Worm (Caenorhabditis elegans): ENCODE measurements around the gene Y5H2B.3.

Gene Y5H2B.3

ce11 chrV:2233177-2233576, 45.1 kb downstream of the Y5H2B.3 start, which contains the start of gene nhr-96:
nhr-96 (plus strand) TSS chrV:2233477.
- TF ChIP-seq jun-1 (tag; optimal IDR thresholded peaks at IDR 0.05): no peak
- TF ChIP-seq efl-1 (optimal IDR thresholded peaks at IDR 0.05): no peak
- peak in 1 of 2 experiments; percentile 70 for TF ChIP-seq efl-1 (GFP tag; optimal IDR thresholded peaks at IDR 0.05 in 1 of 2)

ce11 chrV:2235848-2236247, 47.8 kb downstream of the Y5H2B.3 start, which contains the start of gene cyp-33C4:
cyp-33C4 (plus strand) TSS chrV:2236140.
- TF ChIP-seq mep-1 (tag; optimal IDR thresholded peaks at IDR 0.05) (peak; percentile 13), nhr-19 (GFP tag; conservative IDR thresholded peaks at IDR 0.05) (no peak; the same call in 1 of the 2 replicates), lin-13 (GFP tag; optimal IDR thresholded peaks at IDR 0.05) (no peak), pag-3 (tag; optimal IDR thresholded peaks at IDR 0.05; ENCODE audit: borderline replicate concordance, insufficient read depth) (no peak), C04F5.9 (tag; optimal IDR thresholded peaks at IDR 0.05) (no peak), blmp-1 (tag; optimal IDR thresholded peaks at IDR 0.05) (peak; percentile 80), snpc-4 (tag; optimal IDR thresholded peaks at IDR 0.05) (no peak), lin-35 (GFP tag; optimal IDR thresholded peaks at IDR 0.05) (peak in 1 of 2 experiments; percentile 35), efl-1 (optimal IDR thresholded peaks at IDR 0.05) (peak; percentile 26 to 48), efl-1 (GFP tag; optimal IDR thresholded peaks at IDR 0.05 in 1 of 2) (peak; percentile 13 to 82), sup-37 (GFP tag; optimal IDR thresholded peaks at IDR 0.05) (no peak), hlh-4 (tag; optimal IDR thresholded peaks at IDR 0.05) (no peak), ceh-88 (GFP tag; IDR thresholded peaks at IDR 0.05) (no peak), nhr-20 (tag; optimal IDR thresholded peaks at IDR 0.05) (peak; percentile 86), fkh-4 (tag; optimal IDR thresholded peaks at IDR 0.05; ENCODE audit: borderline replicate concordance) (no peak), swsn-7 (tag; optimal IDR thresholded peaks at IDR 0.05) (peak; percentile 34), nhr-71 (tag; optimal IDR thresholded peaks at IDR 0.05) (peak; percentile 58), ama-1 (optimal IDR thresholded peaks at IDR 0.05) (no peak), lin-39 (tag; optimal IDR thresholded peaks at IDR 0.05) (no peak), ceh-90 (tag; optimal IDR thresholded peaks at IDR 0.05) (no peak), snu-23 (GFP tag; optimal IDR thresholded peaks at IDR 0.05) (peak; percentile 60), dpl-1 (GFP tag; optimal IDR thresholded peaks at IDR 0.05) (peak in 1 of 3 experiments; percentile 26), nhr-12 (tag; optimal IDR thresholded peaks at IDR 0.05) (no peak), fkh-8 (tag; optimal IDR thresholded peaks at IDR 0.05) (peak; percentile 55), lsy-2 (tag; optimal IDR thresholded peaks at IDR 0.05) (peak in 1 of 2 experiments; percentile 42), nhr-47 (tag; optimal IDR thresholded peaks at IDR 0.05) (peak; percentile 33), elt-2 (tag; optimal IDR thresholded peaks at IDR 0.05) (peak; percentile 18), pax-3 (tag; optimal IDR thresholded peaks at IDR 0.05) (no peak), skn-1 (tag; optimal IDR thresholded peaks at IDR 0.05) (no peak), ces-1 (GFP tag; optimal IDR thresholded peaks at IDR 0.05) (no peak), sptf-1 (tag; optimal IDR thresholded peaks at IDR 0.05) (no peak), nhr-90 (tag; optimal IDR thresholded peaks at IDR 0.05; ENCODE audit: poor library complexity) (no peak), ceh-82 (tag; optimal IDR thresholded peaks at IDR 0.05) (peak in 1 of 3 experiments; percentile 20)

DNA sequence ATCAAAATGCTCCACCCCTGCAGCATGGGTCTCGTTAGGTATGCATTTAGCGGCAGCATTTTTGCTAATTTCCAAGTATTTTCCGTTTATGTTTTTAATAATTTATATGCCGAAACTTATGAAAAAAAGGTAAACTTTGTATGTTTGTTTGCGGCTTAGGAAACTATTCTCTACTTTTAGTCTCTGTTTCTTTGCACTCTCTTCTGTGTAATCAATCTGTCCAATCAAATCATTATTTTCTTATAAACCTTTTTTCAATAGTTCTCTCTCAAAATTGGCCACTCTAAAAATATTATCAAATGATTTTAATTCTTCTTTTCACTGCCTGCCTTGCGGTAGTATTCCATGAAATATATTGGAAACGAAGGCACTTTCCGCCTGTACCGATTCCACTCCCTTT, 49.9 kb downstream of the Y5H2B.3 start:
- TF ChIP-seq lin-35 (GFP tag; optimal IDR thresholded peaks at IDR 0.05): peak in 1 of 2 experiments; percentile 23
- TF ChIP-seq egl-27 (tag; optimal IDR thresholded peaks at IDR 0.05): no peak
- peak; percentile 71 for TF ChIP-seq nhr-20 (tag; optimal IDR thresholded peaks at IDR 0.05)
- peak in 2 of 6 experiments; percentile 5 to 74 for TF ChIP-seq elt-3 (tag; optimal IDR thresholded peaks at IDR 0.05)

Data from whole organism, L1 larva.